Fruit fly (Drosophila melanogaster) whole organism, prepupa: Measurements from ENCODE around the gene CG43063.

ENCODE experiments used
- Blimp-1 ChIP-seq: fragments of 200-800 bp; sonication (Bioruptor generic); optimal IDR thresholded peaks from 3 replicates; lab custom pipeline; 2017; ENCODE audit warnings: missing biosample characterization, missing genetic modification characterization, mild to moderate bottlenecking, moderate library complexity, missing genetic modification reagents
- CG10631 ChIP-seq: fragments of 200-800 bp; sonication (Bioruptor generic); optimal IDR thresholded peaks from 2 replicates; lab custom pipeline; 2016; ENCODE audit warnings: missing biosample characterization, missing genetic modification characterization
- CG10669 ChIP-seq: fragments of 200-800 bp; sonication (Bioruptor generic); optimal IDR thresholded peaks from 3 replicates; lab custom pipeline; 2018; ENCODE audit warnings: missing biosample characterization, mild to moderate bottlenecking, missing genetic modification characterization, moderate library complexity
- CG11294 ChIP-seq: fragments of 200-800 bp; sonication (Bioruptor generic); IDR thresholded peaks from 2 replicates; pipeline ENCODE4 v1.3.6; 2022; ENCODE audit warnings: missing biosample characterization, missing genetic modification characterization
- CG11762 ChIP-seq: fragments of 200-800 bp; sonication (Bioruptor generic); optimal IDR thresholded peaks from 3 replicates; lab custom pipeline; 2016; ENCODE audit warnings: missing biosample characterization, missing genetic modification characterization; ENCODE audit not compliant: insufficient read depth
- CG11902 ChIP-seq: fragments of 200-800 bp; sonication (Bioruptor generic); optimal IDR thresholded peaks from 3 replicates; lab custom pipeline; 2016; ENCODE audit warnings: missing biosample characterization, missing genetic modification characterization
- CG15336 ChIP-seq: fragments of 200-800 bp; sonication (Bioruptor generic); IDR thresholded peaks from 2 replicates; pipeline ENCODE4 v1.3.6; 2022; ENCODE audit warnings: missing biosample characterization, missing genetic modification characterization
- CG1621 ChIP-seq: fragments of 200-800 bp; sonication (Bioruptor generic); optimal IDR thresholded peaks from 3 replicates; lab custom pipeline; 2018; ENCODE audit warnings: missing biosample characterization, mild to moderate bottlenecking, missing genetic modification characterization
- CG16779 ChIP-seq: fragments of 200-800 bp; sonication (Bioruptor generic); optimal IDR thresholded peaks from 3 replicates; lab custom pipeline; 2017; ENCODE audit warnings: missing biosample characterization, mild to moderate bottlenecking, missing genetic modification characterization
- CG3032 ChIP-seq: fragments of 200-800 bp; optimal IDR thresholded peaks from 2 replicates; lab custom pipeline; 2019; ENCODE audit warnings: missing biosample characterization, mild to moderate bottlenecking, missing genetic modification characterization, moderate library complexity
- CG32006 ChIP-seq: fragments of 200-800 bp; sonication (Bioruptor generic); optimal IDR thresholded peaks from 3 replicates; lab custom pipeline; 2017; ENCODE audit warnings: missing biosample characterization, mild to moderate bottlenecking, missing genetic modification characterization
- CG3919 ChIP-seq: fragments of 200-800 bp; sonication (Bioruptor generic); optimal IDR thresholded peaks from 3 replicates; lab custom pipeline; 2016; ENCODE audit warnings: missing biosample characterization, missing genetic modification characterization
- CG4318 ChIP-seq: fragments of 200-800 bp; sonication (Bioruptor generic); optimal IDR thresholded peaks from 3 replicates; lab custom pipeline; 2017; ENCODE audit warnings: missing biosample characterization, mild to moderate bottlenecking, missing genetic modification characterization
- CG6163 ChIP-seq: fragments of 200-800 bp; sonication (Bioruptor generic); IDR thresholded peaks from 3 replicates; pipeline ENCODE4 v1.3.6; 2022; ENCODE audit warnings: missing biosample characterization, missing genetic modification characterization
- CG6276 ChIP-seq: fragments of 200-800 bp; sonication (Bioruptor generic); optimal IDR thresholded peaks from 2 replicates; lab custom pipeline; 2017; ENCODE audit warnings: missing biosample characterization, mild to moderate bottlenecking, missing genetic modification characterization
- CG6792 ChIP-seq: fragments of 200-800 bp; sonication (Bioruptor generic); optimal IDR thresholded peaks from 3 replicates; lab custom pipeline; 2016; ENCODE audit warnings: missing biosample characterization, missing genetic modification characterization
- CG6854 ChIP-seq: fragments of 200-800 bp; sonication (Bioruptor generic); optimal IDR thresholded peaks from 2 replicates; lab custom pipeline; 2017; ENCODE audit warnings: missing biosample characterization, mild to moderate bottlenecking, missing genetic modification characterization
- CG8119 ChIP-seq: fragments of 200-800 bp; sonication (Bioruptor generic); IDR thresholded peaks from 3 replicates; pipeline ENCODE4 v1.3.6; 2022; ENCODE audit warnings: missing biosample characterization, missing genetic modification characterization
- CG8319 ChIP-seq: fragments of 200-800 bp; sonication (Bioruptor generic); optimal IDR thresholded peaks from 3 replicates; lab custom pipeline; 2016; ENCODE audit warnings: missing biosample characterization, missing genetic modification characterization
- CG8632 ChIP-seq: fragments of 200-800 bp; sonication (Bioruptor generic); optimal IDR thresholded peaks from 3 replicates; lab custom pipeline; 2016; ENCODE audit warnings: missing biosample characterization, missing genetic modification characterization
- CG9139 ChIP-seq: fragments of 200-800 bp; sonication (Bioruptor generic); optimal IDR thresholded peaks from 3 replicates; lab custom pipeline; 2017; ENCODE audit warnings: missing biosample characterization, mild to moderate bottlenecking, missing genetic modification characterization
- Eip75B ChIP-seq: fragments of 200-800 bp; sonication (Bioruptor generic); optimal IDR thresholded peaks from 3 replicates; lab custom pipeline; 2016; ENCODE audit warnings: missing biosample characterization, missing genetic modification characterization
- Eip78C ChIP-seq: fragments of 200-800 bp; sonication (Bioruptor generic); peaks from one replicate; lab custom pipeline; 2016; ENCODE audit warnings: missing biosample characterization, missing genetic modification characterization
- Eip93F ChIP-seq: fragments of 200-800 bp; sonication (Bioruptor generic); optimal IDR thresholded peaks from 2 replicates; lab custom pipeline; 2016; ENCODE audit warnings: missing biosample characterization, mild to moderate bottlenecking, missing genetic modification characterization
- Ets21C ChIP-seq: fragments of 200-800 bp; sonication (Bioruptor generic); optimal IDR thresholded peaks from 3 replicates; lab custom pipeline; 2016; ENCODE audit warnings: missing biosample characterization, missing genetic modification characterization
- Gug ChIP-seq: fragments of 200-800 bp; sonication (Bioruptor generic); IDR thresholded peaks from 2 replicates; pipeline ENCODE4 v1.3.6; 2022; ENCODE audit warnings: missing biosample characterization, missing genetic modification characterization
- Hr4 ChIP-seq: fragments of 200-800 bp; sonication (Bioruptor generic); optimal IDR thresholded peaks from 3 replicates; lab custom pipeline; 2016; ENCODE audit warnings: missing biosample characterization, missing genetic modification characterization
- Lpt ChIP-seq: fragments of 200-800 bp; sonication (Bioruptor generic); optimal IDR thresholded peaks from 3 replicates; lab custom pipeline; 2016; ENCODE audit warnings: missing biosample characterization, missing genetic modification characterization
- Met ChIP-seq: fragments of 200-800 bp; sonication (Bioruptor generic); optimal IDR thresholded peaks from 3 replicates; lab custom pipeline; 2016; ENCODE audit warnings: missing biosample characterization, missing genetic modification characterization
- OdsH ChIP-seq: fragments of 200-800 bp; sonication (Bioruptor generic); optimal IDR thresholded peaks from 3 replicates; lab custom pipeline; 2016; ENCODE audit warnings: missing biosample characterization, missing genetic modification characterization
- Sox14 ChIP-seq: fragments of 200-800 bp; sonication (Bioruptor generic); optimal IDR thresholded peaks from 3 replicates; lab custom pipeline; 2016; ENCODE audit warnings: missing biosample characterization, missing genetic modification characterization
- Sox15 ChIP-seq: fragments of 200-800 bp; sonication (Bioruptor generic); optimal IDR thresholded peaks from 3 replicates; lab custom pipeline; 2016; ENCODE audit warnings: missing biosample characterization, missing genetic modification characterization
- acj6 ChIP-seq: fragments of 200-800 bp; sonication (Bioruptor generic); optimal IDR thresholded peaks from 3 replicates; lab custom pipeline; 2016; ENCODE audit warnings: missing biosample characterization, missing genetic modification characterization
- cyc ChIP-seq: fragments of 200-800 bp; sonication (Bioruptor generic); optimal IDR thresholded peaks from 3 replicates; lab custom pipeline; 2016; ENCODE audit warnings: missing biosample characterization, missing genetic modification characterization
- dac ChIP-seq: fragments of 200-800 bp; sonication (Bioruptor generic); optimal IDR thresholded peaks from 2 replicates; lab custom pipeline; 2017; ENCODE audit warnings: missing biosample characterization, mild to moderate bottlenecking, missing genetic modification characterization
- eg ChIP-seq: fragments of 200-800 bp; sonication (Bioruptor generic); IDR thresholded peaks from 3 replicates; pipeline ENCODE4 v1.3.6; 2022; ENCODE audit warnings: missing biosample characterization, missing genetic modification characterization
- fd59A ChIP-seq: fragments of 200-800 bp; sonication (Bioruptor generic); optimal IDR thresholded peaks from 2 replicates; lab custom pipeline; 2017; ENCODE audit warnings: missing biosample characterization, mild to moderate bottlenecking, missing genetic modification characterization, missing genetic modification reagents
- fkh ChIP-seq: fragments of 200-800 bp; sonication (Bioruptor generic); optimal IDR thresholded peaks from 3 replicates; lab custom pipeline; 2017; ENCODE audit warnings: missing biosample characterization, mild to moderate bottlenecking, missing genetic modification characterization, moderate library complexity
- lz ChIP-seq: fragments of 200-800 bp; sonication (Bioruptor generic); optimal IDR thresholded peaks from 3 replicates; lab custom pipeline; 2016; ENCODE audit warnings: missing biosample characterization, missing genetic modification characterization
- pdm3 ChIP-seq: fragments of 200-800 bp; sonication (Bioruptor generic); optimal IDR thresholded peaks from 3 replicates; lab custom pipeline; 2016; ENCODE audit warnings: missing biosample characterization, missing genetic modification characterization
- spab ChIP-seq: fragments of 200-800 bp; sonication (Bioruptor generic); optimal IDR thresholded peaks from 2 replicates; lab custom pipeline; 2017; ENCODE audit warnings: missing biosample characterization, mild to moderate bottlenecking, missing genetic modification characterization, missing genetic modification reagents
- ss ChIP-seq, 2 experiments: fragments of 200-800 bp; sonication (Bioruptor generic); optimal IDR thresholded peaks; 2 replicates in 1 of 2; 3 replicates in 1 of 2; lab custom pipeline; 2017 to 2018; ENCODE audit warnings: mild to moderate bottlenecking in 2 of 2, missing biosample characterization in 2 of 2, missing genetic modification characterization in 2 of 2, moderate library complexity in 1 of 2
- svp ChIP-seq: fragments of 200-800 bp; sonication (Bioruptor generic); peaks from one replicate; lab custom pipeline; 2016; ENCODE audit warnings: missing biosample characterization, missing genetic modification characterization
- topi ChIP-seq: fragments of 200-800 bp; sonication (Bioruptor generic); optimal IDR thresholded peaks from 3 replicates; lab custom pipeline; 2016; ENCODE audit warnings: missing biosample characterization, missing genetic modification characterization
- vri ChIP-seq: fragments of 200-800 bp; sonication (Bioruptor generic); optimal IDR thresholded peaks from 3 replicates; lab custom pipeline; 2016; ENCODE audit warnings: missing biosample characterization, mild to moderate bottlenecking, missing genetic modification characterization

CG43063 gene

DNA sequence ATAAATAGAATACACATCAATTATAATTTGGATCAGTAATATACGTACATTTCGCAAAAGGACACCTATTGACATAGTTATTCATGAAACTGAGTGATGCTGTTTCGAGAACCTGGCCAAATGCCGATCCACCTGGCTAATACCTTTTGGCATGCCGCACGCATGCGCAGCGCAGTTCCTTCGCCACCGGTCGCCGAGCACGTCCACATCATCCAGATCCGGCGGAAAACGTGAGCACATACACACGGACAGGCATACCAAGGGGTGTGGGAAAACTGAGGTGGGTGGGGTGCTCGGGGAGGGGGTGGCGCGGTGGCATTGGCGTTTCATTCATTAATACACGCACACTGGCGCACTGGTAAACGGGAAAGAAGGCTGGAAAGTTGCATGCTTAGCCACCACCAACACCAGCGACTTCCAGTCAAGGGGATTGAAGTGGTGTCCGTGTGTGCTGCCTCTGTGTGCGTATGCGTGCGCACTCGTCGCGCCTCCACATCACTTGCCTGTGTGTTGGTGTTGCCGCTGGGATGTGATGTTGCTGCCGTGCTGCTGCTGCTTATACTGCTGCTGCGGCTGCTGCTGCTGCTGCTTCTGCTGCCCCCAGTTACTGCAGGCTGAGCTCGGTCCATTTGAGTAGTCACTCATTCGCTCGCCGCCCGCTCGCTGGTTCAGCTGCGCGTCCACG is 28.8 kb upstream of the CG43063 start, which contains the start of gene sim:
Gene sim (plus strand): TSS at position 635 of the 685 bp plus-strand sequence.
- TF ChIP-seq dac, result no peak
- TF ChIP-seq Blimp-1 (GFP tag; lab: Kevin White, UChicago), result no peak
- no peak for TF ChIP-seq Lpt
- TF ChIP-seq eg (GFP tag; lab: Robert Waterston, UW), result 0 out of 3 replicates have a peak, but pooled peaks have one; percentile 28
- TF ChIP-seq svp, result no peak
- no peak for TF ChIP-seq Gug
- TF ChIP-seq CG32006 (GFP tag; lab: Kevin White, UChicago), result no peak
- TF ChIP-seq CG6163 (GFP tag; lab: Robert Waterston, UW), result no peak
- TF ChIP-seq CG8319 (GFP tag; lab: Kevin White, UChicago), result no peak
- TF ChIP-seq CG3032 (tag; lab: Kevin White, UChicago), result no peak
- peak in 1 of 2 experiments; percentile 42 for TF ChIP-seq ss (GFP tag; optimal IDR thresholded peaks at IDR 0.05; lab: Kevin White, UChicago)
- TF ChIP-seq CG9139 (GFP tag; lab: Kevin White, UChicago), result no peak
- no peak for TF ChIP-seq CG10669
- TF ChIP-seq Sox14 (GFP tag; lab: Kevin White, UChicago), result no peak
- TF ChIP-seq CG6792 (GFP tag; lab: Kevin White, UChicago), result no peak
- no peak for TF ChIP-seq OdsH (GFP tag; lab: Kevin White, UChicago)
- peak; percentile 46 for TF ChIP-seq CG3919

DNA sequence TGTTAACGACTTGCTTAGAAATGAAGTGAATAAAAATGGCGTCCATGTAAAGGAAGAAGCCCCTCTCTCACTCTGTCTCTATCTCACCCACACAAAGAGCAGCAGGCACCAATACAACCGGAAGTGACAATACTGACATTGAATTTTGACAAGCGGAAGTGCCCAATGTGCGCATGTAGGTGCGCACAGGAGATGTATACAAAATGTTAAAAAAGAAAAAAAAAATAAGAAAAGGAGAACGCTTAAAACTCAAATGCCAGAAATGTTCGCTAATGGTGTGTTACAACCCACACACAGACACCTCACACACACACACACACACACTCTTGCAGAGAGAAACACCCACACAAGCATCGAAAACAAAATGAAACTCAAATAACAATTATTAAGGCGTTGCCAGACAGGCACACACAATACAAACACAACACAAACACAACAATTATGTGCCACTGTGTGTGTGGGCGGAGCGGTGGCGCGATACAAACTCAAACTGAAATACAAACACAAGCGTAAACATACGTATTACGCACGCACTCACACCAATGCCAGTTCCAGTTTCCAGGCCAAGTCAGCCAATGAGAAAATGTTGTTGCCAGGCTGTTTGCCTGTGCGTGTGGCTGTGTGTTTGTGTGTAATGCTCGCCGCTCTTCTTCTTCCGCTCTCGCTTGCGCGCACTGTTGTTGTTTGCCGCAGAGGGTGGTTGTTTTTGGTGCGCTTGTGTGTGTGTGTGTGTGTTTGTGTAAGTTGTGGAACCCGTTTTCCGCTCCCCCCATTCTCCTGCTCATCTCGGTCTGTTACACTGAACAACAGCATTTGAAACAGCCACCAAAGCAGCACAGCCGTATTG is 22.1 kb upstream of the CG43063 start:
- TF ChIP-seq vri (GFP tag; lab: Kevin White, UChicago) (no peak), svp (no peak), dac (no peak), topi (GFP tag; lab: Kevin White, UChicago) (no peak), CG15336 (no peak), CG11902 (GFP tag; lab: Kevin White, UChicago) (no peak), cyc (no peak), Eip75B (GFP tag; lab: Kevin White, UChicago) (no peak), Lpt (no peak), acj6 (GFP tag; lab: Kevin White, UChicago) (no peak), CG6163 (GFP tag; lab: Robert Waterston, UW) (peak; percentile 25; the same call in 1 of the 3 replicates), CG10631 (GFP tag; lab: Kevin White, UChicago) (no peak), ss (GFP tag; optimal IDR thresholded peaks at IDR 0.05; lab: Kevin White, UChicago) (peak; percentile 36 to 54), eg (GFP tag; lab: Robert Waterston, UW) (peak; percentile 8; the same call in 1 of the 3 replicates), CG8319 (GFP tag; lab: Kevin White, UChicago) (no peak), CG32006 (GFP tag; lab: Kevin White, UChicago) (peak; percentile 49), CG10669 (no peak), CG3032 (tag; lab: Kevin White, UChicago) (no peak), Blimp-1 (GFP tag; lab: Kevin White, UChicago) (no peak), CG11762 (GFP tag; lab: Kevin White, UChicago) (no peak), Ets21C (GFP tag; lab: Kevin White, UChicago) (no peak), OdsH (GFP tag; lab: Kevin White, UChicago) (no peak), CG8632 (GFP tag; lab: Kevin White, UChicago) (no peak), Hr4 (GFP tag; lab: Kevin White, UChicago) (no peak), CG4318 (no peak), CG6854 (GFP tag; lab: Kevin White, UChicago) (no peak), fkh (GFP tag; lab: Kevin White, UChicago) (peak; percentile 96), Sox14 (GFP tag; lab: Kevin White, UChicago) (no peak), fd59A (GFP tag; lab: Kevin White, UChicago) (no peak), CG8119 (GFP tag; lab: Robert Waterston, UW) (no peak), Eip93F (no peak), CG11294 (no peak), CG1621 (tag; lab: Kevin White, UChicago) (no peak), CG6276 (GFP tag; lab: Kevin White, UChicago) (no peak), Eip78C (peak; percentile 48), Met (GFP tag; lab: Kevin White, UChicago) (no peak), CG9139 (GFP tag; lab: Kevin White, UChicago) (no peak), CG6792 (GFP tag; lab: Kevin White, UChicago) (peak; percentile 3), pdm3 (GFP tag; lab: Kevin White, UChicago) (no peak), CG16779 (no peak), Sox15 (GFP tag; lab: Kevin White, UChicago) (no peak), lz (no peak), spab (GFP tag; lab: Kevin White, UChicago) (no peak)
